Worm (Caenorhabditis elegans) whole organism, midembryonic: ENCODE measurements around the gene str-206.

Experiments used
- cog-1 ChIP-seq: sonication (generic microtip); optimal IDR thresholded peaks from 2 replicates; lab custom pipeline; 2016; ENCODE audit warnings: missing genetic modification characterization, missing compliant biosample characterization
- flt-1 ChIP-seq: fragments of 200-800 bp; sonication (Bioruptor generic); IDR thresholded peaks from 2 replicates; pipeline ENCODE4 v1.3.6; 2022; ENCODE audit warnings: missing genetic modification characterization, missing compliant biosample characterization
- med-1 ChIP-seq: sonication (generic microtip); optimal IDR thresholded peaks from 2 replicates; lab custom pipeline; 2017; ENCODE audit warnings: missing genetic modification characterization, mild to moderate bottlenecking, missing compliant biosample characterization, antibody characterized with exemption, missing genetic modification reagents; ENCODE audit not compliant: insufficient read depth
- ref-1 ChIP-seq: fragments of 200-800 bp; sonication (Bioruptor generic); conservative IDR thresholded peaks from 2 replicates; pipeline ENCODE4 v1.3.6; 2022; ENCODE audit warnings: missing genetic modification reagents, missing genetic modification characterization, missing compliant biosample characterization
- tab-1 ChIP-seq: fragments of 200-800 bp; sonication (Bioruptor generic); IDR thresholded peaks from 2 replicates; pipeline ENCODE4 v1.3.6; 2022; ENCODE audit warnings: missing genetic modification characterization, missing compliant biosample characterization
- ztf-23 ChIP-seq: fragments of 200-800 bp; sonication (Bioruptor generic); IDR thresholded peaks from 2 replicates; pipeline ENCODE4 v1.3.6; 2022; ENCODE audit warnings: missing genetic modification reagents, missing genetic modification characterization, missing compliant biosample characterization
- ztf-29 ChIP-seq: fragments of 200-800 bp; sonication (Bioruptor generic); IDR thresholded peaks from 2 replicates; pipeline ENCODE4 v1.3.6; 2022; ENCODE audit warnings: missing genetic modification reagents, missing genetic modification characterization, missing compliant biosample characterization

ce11 chrV:6224019-6224335 lies 6.0 kb downstream of the str-206 start:
- TF ChIP-seq cog-1 (no peak), ztf-29 (GFP tag; lab: Robert Waterston, UW) (no peak), flt-1 (GFP tag; lab: Robert Waterston, UW) (no peak), med-1 (no peak), ref-1 (no peak), ztf-23 (GFP tag; lab: Robert Waterston, UW) (no peak), tab-1 (GFP tag; lab: Robert Waterston, UW) (no peak)
